Worm (Caenorhabditis elegans) whole organism, young adult: ENCODE data around the gene T26H5.9.

Source experiments
- B0035.1 ChIP-seq: sonication (generic microtip); optimal IDR thresholded peaks from 2 replicates; lab custom pipeline; 2016; ENCODE audit warnings: missing genetic modification characterization, mild to moderate bottlenecking, missing compliant biosample characterization, missing genotype, missing genetic modification reagents
- B0261.1 ChIP-seq: sonication (generic microtip); optimal IDR thresholded peaks from 2 replicates; lab custom pipeline; 2016; ENCODE audit warnings: mild to moderate bottlenecking, missing genetic modification characterization, moderate library complexity, missing compliant biosample characterization
- D2030.7 ChIP-seq: fragments of 200-800 bp; sonication (Bioruptor generic); IDR thresholded peaks from 2 replicates; pipeline ENCODE4 v1.3.6; 2022; ENCODE audit warnings: missing genetic modification reagents, missing genetic modification characterization, missing compliant biosample characterization
- F49E8.2 ChIP-seq: sonication (generic microtip); optimal IDR thresholded peaks from 3 replicates; lab custom pipeline; 2017; ENCODE audit warnings: missing genetic modification characterization, mild to moderate bottlenecking, missing compliant biosample characterization, antibody characterized with exemption, moderate library complexity; ENCODE audit not compliant: insufficient read depth
- F52B5.7 ChIP-seq: sonication (generic microtip); optimal IDR thresholded peaks from 2 replicates; lab custom pipeline; 2016; ENCODE audit warnings: mild to moderate bottlenecking, missing genetic modification characterization, missing compliant biosample characterization
- K12H6.12 ChIP-seq: fragments of 200-800 bp; sonication (Bioruptor generic); optimal IDR thresholded peaks from 2 replicates; lab custom pipeline; 2018; ENCODE audit warnings: mild to moderate bottlenecking, missing genetic modification characterization, missing compliant biosample characterization
- ama-1 ChIP-seq, 3 experiments: fragments of 150-350 bp in 1 of 3; sonication (generic microtip) in 2 of 3; optimal IDR thresholded peaks; 2 replicates each; lab custom pipeline; 2014 to 2018; ENCODE audit warnings: missing biosample characterization in 2 of 3, missing genetic modification characterization in 2 of 3, missing genetic modification reagents in 2 of 3
- aptf-3 ChIP-seq: fragments of 200-800 bp; sonication (Bioruptor generic); IDR thresholded peaks from 2 replicates; pipeline ENCODE4 v1.3.6; 2022; ENCODE audit warnings: missing genetic modification characterization, missing compliant biosample characterization
- attf-5 ChIP-seq: fragments of 200-800 bp; sonication (Bioruptor generic); optimal IDR thresholded peaks from 2 replicates; lab custom pipeline; 2018; ENCODE audit warnings: mild to moderate bottlenecking, missing genetic modification characterization, missing compliant biosample characterization
- cebp-2 ChIP-seq: fragments of 200-800 bp; sonication (Bioruptor generic); IDR thresholded peaks from 2 replicates; pipeline ENCODE4 v1.3.6; 2022; ENCODE audit warnings: missing genetic modification characterization, missing compliant biosample characterization
- ceh-40 ChIP-seq: fragments of 200-800 bp; sonication (Bioruptor generic); IDR thresholded peaks from 2 replicates; pipeline ENCODE4 v1.3.6; 2022; ENCODE audit warnings: missing genetic modification characterization, missing compliant biosample characterization
- ceh-91 ChIP-seq: fragments of 200-800 bp; sonication (Bioruptor generic); IDR thresholded peaks from 2 replicates; pipeline ENCODE4 v1.3.6; 2022; ENCODE audit warnings: missing genetic modification reagents, missing genetic modification characterization, missing compliant biosample characterization
- die-1 ChIP-seq: sonication (generic microtip); optimal IDR thresholded peaks from 2 replicates; lab custom pipeline; 2016; ENCODE audit warnings: missing genotype, mild to moderate bottlenecking, missing genetic modification characterization, missing compliant biosample characterization
- efl-1 ChIP-seq: fragments of 150-350 bp; optimal IDR thresholded peaks from 2 replicates; lab custom pipeline; 2014; ENCODE audit warnings: missing biosample characterization, missing genetic modification reagents, missing genetic modification characterization
- egl-18 ChIP-seq: fragments of 200-800 bp; sonication (Bioruptor generic); IDR thresholded peaks from 2 replicates; pipeline ENCODE4 v1.3.6; 2022; ENCODE audit warnings: missing genetic modification reagents, missing genetic modification characterization, missing compliant biosample characterization
- him-1 ChIP-seq: sonication (generic microtip); optimal IDR thresholded peaks from 2 replicates; lab custom pipeline; 2016; ENCODE audit warnings: missing genotype, missing genetic modification reagents, missing genetic modification characterization, missing compliant biosample characterization
- hmg-1.2 ChIP-seq: fragments of 200-800 bp; sonication (Bioruptor generic); IDR thresholded peaks from 2 replicates; pipeline ENCODE4 v1.3.6; 2022; ENCODE audit warnings: missing genetic modification reagents, missing genetic modification characterization, missing compliant biosample characterization
- hsf-1 ChIP-seq: fragments of 200-800 bp; sonication (Bioruptor generic); IDR thresholded peaks from 2 replicates; pipeline ENCODE4 v1.3.6; 2022; ENCODE audit warnings: missing genetic modification reagents, missing genetic modification characterization, missing compliant biosample characterization
- let-526 ChIP-seq: fragments of 200-800 bp; sonication (Bioruptor generic); IDR thresholded peaks from 2 replicates; pipeline ENCODE4 v1.3.6; 2022; ENCODE audit warnings: missing genetic modification reagents, missing genetic modification characterization, missing compliant biosample characterization
- lin-26 ChIP-seq: fragments of 200-800 bp; sonication (Bioruptor generic); IDR thresholded peaks from 2 replicates; pipeline ENCODE4 v1.3.6; 2022; ENCODE audit warnings: missing genetic modification reagents, missing genetic modification characterization, missing compliant biosample characterization
- lin-40 ChIP-seq: sonication (generic microtip); optimal IDR thresholded peaks from 2 replicates; lab custom pipeline; 2016; ENCODE audit warnings: missing genetic modification characterization, mild to moderate bottlenecking, missing compliant biosample characterization, missing genotype, missing genetic modification reagents
- madf-6 ChIP-seq: fragments of 200-800 bp; sonication (Bioruptor generic); IDR thresholded peaks from 2 replicates; pipeline ENCODE4 v1.3.6; 2022; ENCODE audit warnings: missing genetic modification reagents, missing genetic modification characterization, missing compliant biosample characterization
- mel-28 ChIP-seq: sonication (generic microtip); optimal IDR thresholded peaks from 2 replicates; lab custom pipeline; 2016; ENCODE audit warnings: borderline replicate concordance, mild to moderate bottlenecking, missing genetic modification characterization, missing compliant biosample characterization
- mxl-1 ChIP-seq: sonication (generic microtip); optimal IDR thresholded peaks from 2 replicates; lab custom pipeline; 2016; ENCODE audit warnings: missing genetic modification characterization, missing compliant biosample characterization
- nfya-2 ChIP-seq: fragments of 200-800 bp; sonication (Bioruptor generic); IDR thresholded peaks from 2 replicates; pipeline ENCODE4 v1.3.6; 2022; ENCODE audit warnings: missing genetic modification reagents, missing genetic modification characterization, missing compliant biosample characterization
- nhr-90 ChIP-seq: sonication (generic microtip); optimal IDR thresholded peaks from 2 replicates; lab custom pipeline; 2016; ENCODE audit warnings: missing genotype, mild to moderate bottlenecking, missing genetic modification characterization, missing compliant biosample characterization
- pbrm-1 ChIP-seq: fragments of 200-800 bp; sonication (Bioruptor generic); IDR thresholded peaks from 2 replicates; pipeline ENCODE4 v1.3.6; 2022; ENCODE audit warnings: missing genetic modification reagents, missing genetic modification characterization, missing compliant biosample characterization
- pha-4 ChIP-seq: fragments of 150-350 bp; sonication (generic microtip); optimal IDR thresholded peaks from 2 replicates; lab custom pipeline; 2014; ENCODE audit warnings: missing biosample characterization, missing genetic modification reagents, missing genetic modification characterization
- rcor-1 ChIP-seq: fragments of 200-800 bp; sonication (Bioruptor generic); IDR thresholded peaks from 2 replicates; pipeline ENCODE4 v1.3.6; 2022; ENCODE audit warnings: missing genetic modification reagents, missing genetic modification characterization, missing compliant biosample characterization
- rec-8 ChIP-seq, 2 experiments: sonication (generic microtip); optimal IDR thresholded peaks; 2 replicates each; lab custom pipeline; 2016; ENCODE audit warnings: mild to moderate bottlenecking in 2 of 2, missing genetic modification characterization in 2 of 2, missing genetic modification reagents in 2 of 2, missing genotype in 2 of 2, missing biosample characterization in 1 of 2, missing compliant biosample characterization in 1 of 2, moderate library complexity in 1 of 2
- rpc-1 ChIP-seq, 2 experiments: fragments of 150-350 bp in 1 of 2; sonication (generic microtip) in 1 of 2; optimal IDR thresholded peaks; 2 replicates each; lab custom pipeline; 2014 to 2018; ENCODE audit warnings: missing biosample characterization in 1 of 2, missing genetic modification characterization in 1 of 2, missing genetic modification reagents in 1 of 2, missing genotype in 1 of 2
- sdz-38 ChIP-seq: sonication (generic microtip); optimal IDR thresholded peaks from 2 replicates; lab custom pipeline; 2016; ENCODE audit warnings: missing genotype, missing genetic modification characterization, missing compliant biosample characterization
- sea-2 ChIP-seq: fragments of 200-800 bp; sonication (Bioruptor generic); IDR thresholded peaks from 2 replicates; pipeline ENCODE4 v1.3.6; 2022; ENCODE audit warnings: missing genetic modification characterization, missing compliant biosample characterization
- snpc-1.1 ChIP-seq: sonication (generic microtip); optimal IDR thresholded peaks from 2 replicates; lab custom pipeline; 2017; ENCODE audit warnings: missing genetic modification characterization, mild to moderate bottlenecking, missing compliant biosample characterization, antibody characterized with exemption, moderate library complexity, missing genotype, missing genetic modification reagents; ENCODE audit not compliant: insufficient read depth
- snpc-4 ChIP-seq, 5 experiments: fragments of 150-350 bp in 1 of 5; sonication (generic microtip) in 4 of 5; optimal IDR thresholded peaks; 2 replicates each; lab custom pipeline; 2014 to 2018; ENCODE audit warnings: missing genetic modification characterization in 5 of 5, missing biosample characterization in 3 of 5, antibody characterized with exemption in 2 of 5, mild to moderate bottlenecking in 2 of 5, missing compliant biosample characterization in 2 of 5, missing genotype in 2 of 5, moderate library complexity in 2 of 5, missing genetic modification reagents in 1 of 5
- tbp1 ChIP-seq: fragments of 200-800 bp; sonication (Bioruptor generic); optimal IDR thresholded peaks from 2 replicates; lab custom pipeline; 2018; ENCODE audit warnings: mild to moderate bottlenecking, missing genetic modification characterization, missing compliant biosample characterization
- tbx-9 ChIP-seq: sonication (generic microtip); optimal IDR thresholded peaks from 2 replicates; lab custom pipeline; 2016; ENCODE audit warnings: borderline replicate concordance, missing genetic modification characterization, inconsistent platforms, missing compliant biosample characterization
- unc-130 ChIP-seq: sonication (generic microtip); optimal IDR thresholded peaks from 2 replicates; lab custom pipeline; 2016; ENCODE audit warnings: missing genetic modification reagents, missing genetic modification characterization, missing compliant biosample characterization
- ztf-18 ChIP-seq: sonication (generic microtip); optimal IDR thresholded peaks from 2 replicates; lab custom pipeline; 2016; ENCODE audit warnings: missing genotype, mild to moderate bottlenecking, missing genetic modification characterization, missing compliant biosample characterization
- ztf-25 ChIP-seq: fragments of 200-800 bp; sonication (Bioruptor generic); IDR thresholded peaks from 2 replicates; pipeline ENCODE4 v1.3.6; 2022; ENCODE audit warnings: missing genetic modification reagents, missing genetic modification characterization, missing compliant biosample characterization

The T26H5.9 gene

DNA sequence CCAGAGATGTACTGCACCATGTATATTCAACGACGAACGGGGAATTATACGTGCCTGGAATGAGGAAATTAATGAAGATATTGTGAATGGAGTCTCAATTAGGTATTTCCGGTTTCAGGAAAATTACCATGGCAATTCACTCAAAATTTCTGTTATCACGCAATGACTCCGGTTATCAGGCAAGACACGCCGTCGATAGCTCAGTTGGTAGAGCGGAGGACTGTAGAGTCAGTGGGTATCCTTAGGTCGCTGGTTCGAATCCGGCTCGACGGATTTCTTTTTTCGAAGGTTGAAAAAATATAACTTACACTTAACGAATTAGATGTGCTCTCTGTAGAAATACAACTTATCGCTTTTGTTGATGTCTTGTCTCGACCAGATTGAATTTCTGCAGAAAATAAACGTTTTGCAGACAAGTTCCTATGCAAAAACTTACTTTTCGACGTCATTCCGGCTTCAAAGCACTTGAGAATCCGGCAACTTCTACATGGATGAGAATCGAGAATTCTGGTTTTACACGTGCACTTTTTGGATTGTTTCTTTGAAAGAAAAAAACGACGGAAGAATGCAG, 35.9 kb downstream of the T26H5.9 start:
- TF ChIP-seq let-526 (GFP tag; lab: Robert Waterston, UW), result no peak
- TF ChIP-seq F52B5.7 (tag; lab: Kevin White, UChicago), result no peak
- no peak for TF ChIP-seq unc-130 (GFP tag; lab: Kevin White, UChicago)
- TF ChIP-seq hmg-1.2 (GFP tag; lab: Robert Waterston, UW), result peak; percentile 28
- peak; percentile 40; the same call in 1 of the 2 replicates for TF ChIP-seq madf-6 (GFP tag; lab: Robert Waterston, UW)
- TF ChIP-seq mxl-1 (tag; lab: Kevin White, UChicago), result no peak
- TF ChIP-seq attf-5, result no peak
- 0 out of 2 replicates have a peak, but pooled peaks have one; percentile 42 for TF ChIP-seq hsf-1
- no peak for TF ChIP-seq tbx-9 (tag; lab: Kevin White, UChicago)
- no peak for TF ChIP-seq mel-28 (tag; lab: Kevin White, UChicago)
- peak; percentile 86 for TF ChIP-seq tbp1 (GFP tag; lab: Kevin White, UChicago)
- TF ChIP-seq ztf-18, result peak; percentile 29
- no peak for TF ChIP-seq K12H6.12 (tag; lab: Kevin White, UChicago)
- no peak for TF ChIP-seq lin-40 (tag; lab: Kevin White, UChicago)
- peak; percentile 72 for TF ChIP-seq lin-26
- peak; percentile 11 for TF ChIP-seq snpc-4 (GFP tag; optimal IDR thresholded peaks at IDR 0.05; lab: Kevin White, UChicago)
- TF ChIP-seq snpc-4 (tag; optimal IDR thresholded peaks at IDR 0.05; lab: Kevin White, UChicago), result no peak
- peak; percentile 57 for TF ChIP-seq him-1 (tag; lab: Kevin White, UChicago)
- peak; percentile 53 for TF ChIP-seq B0261.1 (tag; lab: Kevin White, UChicago)
- no peak for TF ChIP-seq efl-1 (GFP tag; lab: Kevin White, UChicago)
- TF ChIP-seq cebp-2 (GFP tag; lab: Robert Waterston, UW), result no peak
- TF ChIP-seq rec-8 (tag; optimal IDR thresholded peaks at IDR 0.05; lab: Kevin White, UChicago), result no peak
- TF ChIP-seq ceh-40 (GFP tag; lab: Robert Waterston, UW), result no peak
- no peak for TF ChIP-seq F49E8.2 (tag; lab: Kevin White, UChicago)
- peak; percentile 26; the same call in 1 of the 2 replicates for TF ChIP-seq rcor-1
- no peak for TF ChIP-seq egl-18 (GFP tag; lab: Robert Waterston, UW)
- no peak for TF ChIP-seq sdz-38
- no peak for TF ChIP-seq ceh-91 (GFP tag; lab: Robert Waterston, UW)
- TF ChIP-seq nhr-90 (tag; lab: Kevin White, UChicago), result peak; percentile 52
- no peak for TF ChIP-seq ama-1 (optimal IDR thresholded peaks at IDR 0.05; lab: Kevin White, UChicago)
- TF ChIP-seq ama-1 (GFP tag; optimal IDR thresholded peaks at IDR 0.05; lab: Kevin White, UChicago), result peak in 1 of 2 experiments; percentile 47
- no peak for TF ChIP-seq aptf-3 (GFP tag; lab: Robert Waterston, UW)
- no peak for TF ChIP-seq snpc-1.1
- TF ChIP-seq rpc-1 (optimal IDR thresholded peaks at IDR 0.05; lab: Kevin White, UChicago), result peak; percentile 60
- peak; percentile 76 for TF ChIP-seq rpc-1 (tag; optimal IDR thresholded peaks at IDR 0.05; lab: Kevin White, UChicago)
- TF ChIP-seq D2030.7 (GFP tag; lab: Robert Waterston, UW), result peak; percentile 40
- no peak for TF ChIP-seq B0035.1
- TF ChIP-seq ztf-25, result no peak
- no peak for TF ChIP-seq sea-2 (GFP tag; lab: Robert Waterston, UW)
- TF ChIP-seq die-1, result peak; percentile 59
- no peak for TF ChIP-seq pbrm-1 (GFP tag; lab: Robert Waterston, UW)
- TF ChIP-seq pha-4 (tag; lab: Kevin White, UChicago), result no peak
- no peak for TF ChIP-seq nfya-2 (GFP tag; lab: Robert Waterston, UW)
- TF ChIP-seq, all 124 proteins: peak for 15
